Fruit fly (Drosophila melanogaster): Measurements from ENCODE around the gene CG3982.
A peak's percentile ranks its signal among the peaks of the same experiment; 100 is the strongest.

The CG3982 gene

dm6 chr3L:9455819-9456388 lies 38.7 kb upstream of the CG3982 start, which contains the start of the genes phol and CG3552 (continued):
- TF ChIP-seq Dad (GFP tag; optimal IDR thresholded peaks at IDR 0.05) = no peak
- no peak for TF ChIP-seq CG7963 (GFP tag; IDR thresholded peaks at IDR 0.05; ENCODE audit: partially characterized antibody)
- peak; percentile 68 for TF ChIP-seq dm (GFP tag; optimal IDR thresholded peaks at IDR 0.05)
- peak; percentile 61 for TF ChIP-seq abd-A (tag; optimal IDR thresholded peaks at IDR 0.05)
- TF ChIP-seq odd (GFP tag; optimal IDR thresholded peaks at IDR 0.05) = no peak
- no peak for TF ChIP-seq Hr39 (optimal IDR thresholded peaks at IDR 0.05)
- peak; percentile 24 for TF ChIP-seq lilli (GFP tag; optimal IDR thresholded peaks at IDR 0.05)
- TF ChIP-seq Ets65A (GFP tag) = no peak
- no peak for TF ChIP-seq CG7556 (GFP tag; optimal IDR thresholded peaks at IDR 0.05)
- peak; percentile 20 for TF ChIP-seq bab2 (GFP tag; optimal IDR thresholded peaks at IDR 0.05)
- no peak for TF ChIP-seq Bteb2 (GFP tag; optimal IDR thresholded peaks at IDR 0.05)
- no peak for TF ChIP-seq CG6813 (GFP tag; optimal IDR thresholded peaks at IDR 0.05)
- no peak for TF ChIP-seq lola (GFP tag; optimal IDR thresholded peaks at IDR 0.05)
- no peak for TF ChIP-seq chn (GFP tag; optimal IDR thresholded peaks at IDR 0.05)
- no peak for TF ChIP-seq her (GFP tag; optimal IDR thresholded peaks at IDR 0.05)
- TF ChIP-seq ham (GFP tag; IDR thresholded peaks at IDR 0.05) = no peak
- TF ChIP-seq pum (GFP tag; optimal IDR thresholded peaks at IDR 0.05) = no peak
- no peak for TF ChIP-seq tap (tag; optimal IDR thresholded peaks at IDR 0.05)
- TF ChIP-seq CG16779 (GFP tag; IDR thresholded peaks at IDR 0.05) = no peak
- TF ChIP-seq unc-4 (GFP tag; IDR thresholded peaks at IDR 0.05; ENCODE audit: partially characterized antibody) = peak; percentile 43
- peak; percentile 5 for TF ChIP-seq CG34376 (GFP tag; optimal IDR thresholded peaks at IDR 0.05)
- TF ChIP-seq Dll (GFP tag; IDR thresholded peaks at IDR 0.05; ENCODE audit: partially characterized antibody) = peak; percentile 52; the same call in 1 of the 4 replicates
- no peak for TF ChIP-seq repo (GFP tag; optimal IDR thresholded peaks at IDR 0.05)
- peak; percentile 33 for TF ChIP-seq gem (tag; optimal IDR thresholded peaks at IDR 0.05)
- TF ChIP-seq CG14014 (GFP tag; IDR thresholded peaks at IDR 0.05) = no peak
- TF ChIP-seq hb (GFP tag; IDR thresholded peaks at IDR 0.05; ENCODE audit: partially characterized antibody) = peak; percentile 45; the same call in 1 of the 3 replicates
- TF ChIP-seq gt (GFP tag; IDR thresholded peaks at IDR 0.05) = no peak
- no peak for TF ChIP-seq crc (GFP tag; optimal IDR thresholded peaks at IDR 0.05)
- peak; percentile 13 for TF ChIP-seq mam (GFP tag; optimal IDR thresholded peaks at IDR 0.05)
- no peak for TF ChIP-seq CG5953 (GFP tag; IDR thresholded peaks at IDR 0.05)
- no peak for TF ChIP-seq CG6854 (GFP tag; optimal IDR thresholded peaks at IDR 0.05)
- peak; percentile 41 for TF ChIP-seq CG7928 (GFP tag; optimal IDR thresholded peaks at IDR 0.05)
- peak; percentile 13 for TF ChIP-seq CG18262 (tag; optimal IDR thresholded peaks at IDR 0.05)
- TF ChIP-seq nerfin-2 (GFP tag; IDR thresholded peaks at IDR 0.05; ENCODE audit: partially characterized antibody) = no peak
- no peak for TF ChIP-seq Poxn (GFP tag; IDR thresholded peaks at IDR 0.05)
- no peak for TF ChIP-seq CG1233 (GFP tag; optimal IDR thresholded peaks at IDR 0.05)
- TF ChIP-seq gsb (GFP tag; IDR thresholded peaks at IDR 0.05) = no peak
- no peak for TF ChIP-seq Deaf1 (tag; optimal IDR thresholded peaks at IDR 0.05)
- no peak for TF ChIP-seq Hmr (GFP tag; optimal IDR thresholded peaks at IDR 0.05)
- TF ChIP-seq Eip74EF (GFP tag; optimal IDR thresholded peaks at IDR 0.05) = no peak
- no peak for TF ChIP-seq CG10431 (GFP tag; optimal IDR thresholded peaks at IDR 0.05)
- TF ChIP-seq CG16815 (GFP tag; optimal IDR thresholded peaks at IDR 0.05) = no peak
- peak; percentile 30; the same call in 1 of the 3 replicates for TF ChIP-seq ci (GFP tag; IDR thresholded peaks at IDR 0.05)
- TF ChIP-seq eve (GFP tag; optimal IDR thresholded peaks at IDR 0.05) = no peak
- no peak for TF ChIP-seq zfh1 (GFP tag; IDR thresholded peaks at IDR 0.05)
- no peak for TF ChIP-seq tin (GFP tag; optimal IDR thresholded peaks at IDR 0.05)
- peak; percentile 52; the same call in 2 of the 3 replicates for TF ChIP-seq CG14860 (GFP tag; IDR thresholded peaks at IDR 0.05; ENCODE audit: partially characterized antibody)
- no peak for TF ChIP-seq vvl (GFP tag; IDR thresholded peaks at IDR 0.05)
- TF ChIP-seq kni (GFP tag; optimal IDR thresholded peaks at IDR 0.05) = no peak
- TF ChIP-seq sr (GFP tag; IDR thresholded peaks at IDR 0.05) = no peak
- no peak for TF ChIP-seq CG3847 (GFP tag; IDR thresholded peaks at IDR 0.05)

Data from whole organism, embryonic.